Fruit fly (Drosophila melanogaster) whole organism, embryonic: Measurements from ENCODE around the gene TwdlF.

Experiments
- Adf1 ChIP-seq: fragments of 200-800 bp; sonication (Bioruptor generic); IDR thresholded peaks from 2 replicates; pipeline ENCODE4 v1.3.6; 2022; ENCODE audit warnings: missing biosample characterization, missing genetic modification characterization
- CG10462 ChIP-seq: fragments of 200-800 bp; sonication (Bioruptor generic); optimal IDR thresholded peaks from 2 replicates; lab custom pipeline; 2016; ENCODE audit warnings: missing biosample characterization, missing genetic modification characterization
- CG10543 ChIP-seq: fragments of 200-800 bp; sonication (Bioruptor generic); optimal IDR thresholded peaks from 3 replicates; lab custom pipeline; 2017; ENCODE audit warnings: missing biosample characterization, mild to moderate bottlenecking, missing genetic modification characterization, moderate library complexity
- CG12104 ChIP-seq: fragments of 200-800 bp; sonication (Bioruptor generic); optimal IDR thresholded peaks from 3 replicates; lab custom pipeline; 2016; ENCODE audit warnings: missing biosample characterization, missing genetic modification characterization
- CG12769 ChIP-seq: fragments of 200-800 bp; sonication (Bioruptor generic); optimal IDR thresholded peaks from 2 replicates; lab custom pipeline; 2019; ENCODE audit warnings: missing biosample characterization, mild to moderate bottlenecking, missing genetic modification characterization, moderate library complexity
- CG13894 ChIP-seq: fragments of 200-800 bp; sonication (Bioruptor generic); optimal IDR thresholded peaks from 3 replicates; lab custom pipeline; 2018; ENCODE audit warnings: missing biosample characterization, mild to moderate bottlenecking, missing genetic modification characterization, moderate library complexity
- CG15696 ChIP-seq: fragments of 200-800 bp; sonication (Bioruptor generic); optimal IDR thresholded peaks from 2 replicates; lab custom pipeline; 2019; ENCODE audit warnings: missing biosample characterization, mild to moderate bottlenecking, missing genetic modification characterization, moderate library complexity
- CG16779 ChIP-seq: fragments of 200-800 bp; sonication (Bioruptor generic); IDR thresholded peaks from 2 replicates; pipeline ENCODE4 v1.3.6; 2022; ENCODE audit warnings: missing biosample characterization, missing genetic modification characterization
- CG16813 ChIP-seq: fragments of 200-800 bp; sonication (Bioruptor generic); IDR thresholded peaks from 3 replicates; pipeline ENCODE4 v1.3.6; 2022; ENCODE audit warnings: missing biosample characterization, missing genetic modification characterization; ENCODE audit not compliant: partially characterized antibody
- CG17612 ChIP-seq: fragments of 200-800 bp; sonication (Bioruptor generic); IDR thresholded peaks from 2 replicates; pipeline ENCODE4 v1.3.6; 2022; ENCODE audit warnings: missing biosample characterization, missing genetic modification characterization
- CG1792 ChIP-seq: fragments of 200-800 bp; sonication (Bioruptor generic); optimal IDR thresholded peaks from 2 replicates; lab custom pipeline; 2016; ENCODE audit warnings: missing biosample characterization, missing genetic modification characterization
- CG18262 ChIP-seq: fragments of 200-800 bp; optimal IDR thresholded peaks from 3 replicates; lab custom pipeline; 2019; ENCODE audit warnings: missing biosample characterization, mild to moderate bottlenecking, missing genetic modification characterization, moderate library complexity
- CG1832 ChIP-seq: fragments of 200-800 bp; sonication (Bioruptor generic); optimal IDR thresholded peaks from 2 replicates; lab custom pipeline; 2017; ENCODE audit warnings: missing biosample characterization, mild to moderate bottlenecking, missing genetic modification characterization, inconsistent platforms
- CG3163 ChIP-seq: fragments of 200-800 bp; sonication (Bioruptor generic); optimal IDR thresholded peaks from 3 replicates; lab custom pipeline; 2016; ENCODE audit warnings: missing biosample characterization, missing genetic modification characterization
- CG34224 ChIP-seq: fragments of 200-800 bp; sonication (Bioruptor generic); IDR thresholded peaks from 3 replicates; pipeline ENCODE4 v1.3.6; 2022; ENCODE audit warnings: missing biosample characterization, missing genetic modification characterization; ENCODE audit not compliant: partially characterized antibody
- CG4328 ChIP-seq: fragments of 200-800 bp; sonication (Bioruptor generic); optimal IDR thresholded peaks from 3 replicates; lab custom pipeline; 2017; ENCODE audit warnings: missing biosample characterization, missing genetic modification reagents, missing genetic modification characterization
- CG7786 ChIP-seq: fragments of 200-800 bp; sonication (Bioruptor generic); optimal IDR thresholded peaks from 2 replicates; lab custom pipeline; 2016; ENCODE audit warnings: missing biosample characterization, missing genetic modification characterization
- CG9609 ChIP-seq: fragments of 200-800 bp; sonication (Bioruptor generic); optimal IDR thresholded peaks from 3 replicates; lab custom pipeline; 2016; ENCODE audit warnings: missing biosample characterization, missing genetic modification characterization
- Deaf1 ChIP-seq: fragments of 200-800 bp; optimal IDR thresholded peaks from 3 replicates; lab custom pipeline; 2019; ENCODE audit warnings: missing biosample characterization, mild to moderate bottlenecking, missing genetic modification characterization, moderate library complexity
- Ets65A ChIP-seq: fragments of 200-800 bp; sonication (Bioruptor generic); peaks from one replicate; lab custom pipeline; 2016; ENCODE audit warnings: missing biosample characterization, missing genetic modification characterization
- Hand ChIP-seq: fragments of 200-800 bp; sonication (Bioruptor generic); optimal IDR thresholded peaks from 2 replicates; lab custom pipeline; 2017; ENCODE audit warnings: mild to moderate bottlenecking, missing biosample characterization, missing genetic modification reagents, missing genetic modification characterization
- Hsf ChIP-seq: fragments of 200-800 bp; sonication (Bioruptor generic); optimal IDR thresholded peaks from 3 replicates; lab custom pipeline; 2016; ENCODE audit warnings: missing biosample characterization, missing genetic modification characterization
- MTF-1 ChIP-seq: fragments of 200-800 bp; sonication (Bioruptor generic); optimal IDR thresholded peaks from 2 replicates; lab custom pipeline; 2018; ENCODE audit warnings: missing biosample characterization, mild to moderate bottlenecking, missing genetic modification characterization, borderline replicate concordance
- Meics ChIP-seq: fragments of 200-800 bp; sonication (Bioruptor generic); optimal IDR thresholded peaks from 2 replicates; lab custom pipeline; 2017; ENCODE audit warnings: missing biosample characterization, mild to moderate bottlenecking, missing genetic modification characterization
- Nf-YC ChIP-seq: fragments of 200-800 bp; optimal IDR thresholded peaks from 3 replicates; lab custom pipeline; 2019; ENCODE audit warnings: missing biosample characterization, mild to moderate bottlenecking, missing genetic modification characterization, moderate library complexity
- Sin3A ChIP-seq: fragments of >200 bp; optimal IDR thresholded peaks from 2 replicates; lab custom pipeline; 2018
- Sox102F ChIP-seq: fragments of 200-800 bp; sonication (Bioruptor generic); optimal IDR thresholded peaks from 2 replicates; lab custom pipeline; 2018; ENCODE audit warnings: missing biosample characterization, mild to moderate bottlenecking, missing genetic modification characterization, moderate library complexity
- Ssrp ChIP-seq: fragments of 200-800 bp; sonication (Bioruptor generic); optimal IDR thresholded peaks from 2 replicates; lab custom pipeline; 2018; ENCODE audit warnings: missing biosample characterization, mild to moderate bottlenecking, missing genetic modification characterization, moderate library complexity
- Trl ChIP-seq, 3 experiments: fragments of >200 bp in 2 of 3; fragments of 200-800 bp in 1 of 3; sonication (Bioruptor generic) in 1 of 3; optimal IDR thresholded peaks; 2 replicates in 1 of 3; 3 replicates in 2 of 3; lab custom pipeline; 2016 to 2017; ENCODE audit warnings: missing biosample characterization in 1 of 3, missing genetic modification characterization in 1 of 3
- abd-A ChIP-seq: fragments of 200-800 bp; sonication (Bioruptor generic); optimal IDR thresholded peaks from 3 replicates; lab custom pipeline; 2019; ENCODE audit warnings: missing biosample characterization, mild to moderate bottlenecking, missing genetic modification characterization, moderate library complexity
- cad ChIP-seq: fragments of >200 bp; optimal IDR thresholded peaks from 2 replicates; lab custom pipeline; 2017; ENCODE audit warnings: missing biosample characterization, missing genetic modification characterization
- chinmo ChIP-seq: fragments of 200-800 bp; sonication (Bioruptor generic); IDR thresholded peaks from 4 replicates; pipeline ENCODE4 v1.3.6; 2022; ENCODE audit warnings: missing biosample characterization, missing genetic modification characterization; ENCODE audit not compliant: partially characterized antibody
- corto ChIP-seq: fragments of 200-800 bp; sonication (Bioruptor generic); optimal IDR thresholded peaks from 2 replicates; lab custom pipeline; 2016; ENCODE audit warnings: missing biosample characterization, mild to moderate bottlenecking, missing genetic modification characterization, moderate library complexity
- da ChIP-seq: fragments of 200-800 bp; sonication (Bioruptor generic); optimal IDR thresholded peaks from 2 replicates; lab custom pipeline; 2016; ENCODE audit warnings: missing biosample characterization, missing genetic modification characterization
- emc ChIP-seq: fragments of 200-800 bp; sonication (Bioruptor generic); optimal IDR thresholded peaks from 2 replicates; lab custom pipeline; 2016; ENCODE audit warnings: missing biosample characterization, missing genetic modification characterization
- eve ChIP-seq, 2 experiments: fragments of >200 bp; optimal IDR thresholded peaks; 2 replicates each; lab custom pipeline; 2017; ENCODE audit warnings: missing biosample characterization in 2 of 2, missing genetic modification characterization in 2 of 2
- ewg ChIP-seq: fragments of 200-800 bp; sonication (Bioruptor generic); optimal IDR thresholded peaks from 3 replicates; lab custom pipeline; 2017; ENCODE audit warnings: mild to moderate bottlenecking, missing biosample characterization, missing genetic modification reagents, missing genetic modification characterization
- gsb-n ChIP-seq: fragments of 200-800 bp; sonication (Bioruptor generic); optimal IDR thresholded peaks from 3 replicates; lab custom pipeline; 2018; ENCODE audit warnings: missing biosample characterization, mild to moderate bottlenecking, missing genetic modification characterization
- hbn ChIP-seq: fragments of 200-800 bp; sonication (Bioruptor generic); IDR thresholded peaks from 2 replicates; pipeline ENCODE4 v1.3.6; 2022; ENCODE audit warnings: missing biosample characterization, missing genetic modification characterization; ENCODE audit not compliant: partially characterized antibody
- insv ChIP-seq, 2 experiments: fragments of 200-800 bp; sonication (Bioruptor generic); optimal IDR thresholded peaks; 3 replicates each; lab custom pipeline; 2016 to 2018; ENCODE audit warnings: missing biosample characterization in 2 of 2, missing genetic modification characterization in 2 of 2
- mam ChIP-seq: fragments of 200-800 bp; sonication (Bioruptor generic); optimal IDR thresholded peaks from 3 replicates; lab custom pipeline; 2016; ENCODE audit warnings: missing biosample characterization, missing genetic modification characterization
- nmo ChIP-seq: fragments of 200-800 bp; sonication (Bioruptor generic); optimal IDR thresholded peaks from 2 replicates; lab custom pipeline; 2018; ENCODE audit warnings: missing biosample characterization, mild to moderate bottlenecking, missing genetic modification characterization, moderate library complexity
- nom ChIP-seq: fragments of 200-800 bp; sonication (Bioruptor generic); optimal IDR thresholded peaks from 2 replicates; lab custom pipeline; 2017; ENCODE audit warnings: missing biosample characterization, missing genetic modification characterization, mild to moderate bottlenecking, moderate library complexity, missing genetic modification reagents
- p53 ChIP-seq: fragments of 200-800 bp; sonication (Bioruptor generic); optimal IDR thresholded peaks from 2 replicates; lab custom pipeline; 2016; ENCODE audit warnings: missing biosample characterization, missing genetic modification characterization
- pzg ChIP-seq: fragments of 200-800 bp; sonication (Bioruptor generic); optimal IDR thresholded peaks from 3 replicates; lab custom pipeline; 2018; ENCODE audit warnings: missing biosample characterization, mild to moderate bottlenecking, missing genetic modification characterization, moderate library complexity
- scrt ChIP-seq: fragments of 200-800 bp; sonication (Bioruptor generic); optimal IDR thresholded peaks from 2 replicates; lab custom pipeline; 2018; ENCODE audit warnings: missing biosample characterization, mild to moderate bottlenecking, missing genetic modification characterization, moderate library complexity
- sisA ChIP-seq: fragments of 200-800 bp; sonication (Bioruptor generic); IDR thresholded peaks from 2 replicates; pipeline ENCODE4 v1.3.6; 2022; ENCODE audit warnings: missing biosample characterization, missing genetic modification characterization
- so ChIP-seq: fragments of 200-800 bp; sonication (Bioruptor generic); IDR thresholded peaks from 3 replicates; pipeline ENCODE4 v1.3.6; 2022; ENCODE audit warnings: missing biosample characterization, missing genetic modification characterization
- tll ChIP-seq, 2 experiments: fragments of 200-800 bp in 1 of 2; fragments of >200 bp in 1 of 2; sonication (Bioruptor generic) in 1 of 2; optimal IDR thresholded peaks; 2 replicates each; lab custom pipeline; 2017 to 2019; ENCODE audit warnings: missing biosample characterization in 2 of 2, missing genetic modification characterization in 2 of 2, mild to moderate bottlenecking in 1 of 2, moderate library complexity in 1 of 2
- ttk ChIP-seq: fragments of 200-800 bp; sonication (Bioruptor generic); IDR thresholded peaks from 2 replicates; pipeline ENCODE4 v2.1.2; 2022; ENCODE audit warnings: missing biosample characterization, missing genetic modification characterization
- usp ChIP-seq: fragments of >200 bp; optimal IDR thresholded peaks from 2 replicates; lab custom pipeline; 2017; ENCODE audit warnings: missing biosample characterization, missing genetic modification characterization

The TwdlF gene

dm6 chr3R:4291289-4291688 is 44.5 kb downstream of the TwdlF start:
- TF ChIP-seq emc (GFP tag; lab: Kevin White, UChicago) (no peak), CG16813 (GFP tag; lab: Robert Waterston, UW) (no peak), Nf-YC (peak; percentile 36), CG10462 (GFP tag; lab: Kevin White, UChicago) (no peak), Ssrp (tag; lab: Kevin White, UChicago) (no peak), CG13894 (tag; lab: Kevin White, UChicago) (peak; percentile 13), scrt (GFP tag; lab: Kevin White, UChicago) (no peak), chinmo (0 out of 4 replicates have a peak, but pooled peaks have one; percentile 28), CG12769 (no peak), ttk (GFP tag; lab: Robert Waterston, UW) (no peak), Adf1 (GFP tag; lab: Robert Waterston, UW) (peak; percentile 85), p53 (GFP tag; lab: Kevin White, UChicago) (no peak), CG7786 (GFP tag; lab: Kevin White, UChicago) (no peak), insv (GFP tag; optimal IDR thresholded peaks at IDR 0.05; lab: Kevin White, UChicago) (no peak), Hsf (GFP tag; lab: Kevin White, UChicago) (no peak), usp (GFP tag; lab: Kevin White, UChicago) (no peak), CG16779 (GFP tag; lab: Robert Waterston, UW) (no peak), Deaf1 (tag; lab: Kevin White, UChicago) (peak; percentile 82), CG9609 (GFP tag; lab: Kevin White, UChicago) (no peak), so (GFP tag; lab: Robert Waterston, UW) (no peak), abd-A (tag; lab: Kevin White, UChicago) (peak; percentile 74), MTF-1 (GFP tag; lab: Kevin White, UChicago) (no peak), CG3163 (GFP tag; lab: Kevin White, UChicago) (no peak), Trl (optimal IDR thresholded peaks at IDR 0.05; lab: Kevin White, UChicago) (peak; percentile 4 to 13), Trl (GFP tag; optimal IDR thresholded peaks at IDR 0.05; lab: Kevin White, UChicago) (no peak), pzg (GFP tag; lab: Kevin White, UChicago) (peak; percentile 1), da (GFP tag; lab: Kevin White, UChicago) (no peak), nmo (no peak), CG1792 (GFP tag; lab: Kevin White, UChicago) (no peak), Hand (GFP tag; lab: Kevin White, UChicago) (no peak), Ets65A (peak; percentile 76), Meics (no peak), CG4328 (no peak), mam (no peak), CG12104 (GFP tag; lab: Kevin White, UChicago) (no peak), CG34224 (GFP tag; lab: Robert Waterston, UW) (no peak), eve (GFP tag; optimal IDR thresholded peaks at IDR 0.05; lab: Kevin White, UChicago) (no peak), CG1832 (GFP tag; lab: Kevin White, UChicago) (peak; percentile 19), gsb-n (tag; lab: Kevin White, UChicago) (no peak), ewg (peak; percentile 98), CG10543 (GFP tag; lab: Kevin White, UChicago) (peak; percentile 53), CG15696 (tag; lab: Kevin White, UChicago) (no peak), cad (GFP tag; lab: Kevin White, UChicago) (no peak), corto (GFP tag; lab: Kevin White, UChicago) (no peak), sisA (GFP tag; lab: Robert Waterston, UW) (no peak), Sox102F (GFP tag; lab: Kevin White, UChicago) (no peak), CG18262 (tag; lab: Kevin White, UChicago) (no peak), Sin3A (lab: Kevin White, UChicago) (no peak), hbn (GFP tag; lab: Robert Waterston, UW) (no peak), CG17612 (GFP tag; lab: Robert Waterston, UW) (no peak), tll (GFP tag; optimal IDR thresholded peaks at IDR 0.05; lab: Kevin White, UChicago) (no peak), nom (GFP tag; lab: Kevin White, UChicago) (peak; percentile 53)
